Worm (Caenorhabditis elegans) whole organism, midembryonic: ENCODE measurements around the gene K05F6.14.
"Not testable (repeated sequence)": the region's sequence is repeated elsewhere in the genome, so short reads cannot be mapped to it uniquely, and the experiment has no call there.

ENCODE experiments used
- T22C8.4 ChIP-seq: fragments of 200-800 bp; sonication (Bioruptor generic); IDR thresholded peaks from 2 replicates; pipeline ENCODE4 v1.3.6; 2022; ENCODE audit warnings: missing genetic modification characterization, missing compliant biosample characterization
- cog-1 ChIP-seq: sonication (generic microtip); optimal IDR thresholded peaks from 2 replicates; lab custom pipeline; 2016; ENCODE audit warnings: missing genetic modification characterization, missing compliant biosample characterization
- flt-1 ChIP-seq: fragments of 200-800 bp; sonication (Bioruptor generic); IDR thresholded peaks from 2 replicates; pipeline ENCODE4 v1.3.6; 2022; ENCODE audit warnings: missing genetic modification characterization, missing compliant biosample characterization
- klf-2 ChIP-seq: fragments of 200-800 bp; sonication (Bioruptor generic); conservative IDR thresholded peaks from 2 replicates; pipeline ENCODE4 v1.3.6; 2022; ENCODE audit warnings: missing genetic modification reagents, missing genetic modification characterization, missing compliant biosample characterization
- med-1 ChIP-seq: sonication (generic microtip); optimal IDR thresholded peaks from 2 replicates; lab custom pipeline; 2017; ENCODE audit warnings: missing genetic modification characterization, mild to moderate bottlenecking, missing compliant biosample characterization, antibody characterized with exemption, missing genetic modification reagents; ENCODE audit not compliant: insufficient read depth
- ref-1 ChIP-seq: fragments of 200-800 bp; sonication (Bioruptor generic); conservative IDR thresholded peaks from 2 replicates; pipeline ENCODE4 v1.3.6; 2022; ENCODE audit warnings: missing genetic modification reagents, missing genetic modification characterization, missing compliant biosample characterization
- tab-1 ChIP-seq: fragments of 200-800 bp; sonication (Bioruptor generic); IDR thresholded peaks from 2 replicates; pipeline ENCODE4 v1.3.6; 2022; ENCODE audit warnings: missing genetic modification characterization, missing compliant biosample characterization
- ztf-23 ChIP-seq: fragments of 200-800 bp; sonication (Bioruptor generic); IDR thresholded peaks from 2 replicates; pipeline ENCODE4 v1.3.6; 2022; ENCODE audit warnings: missing genetic modification reagents, missing genetic modification characterization, missing compliant biosample characterization
- ztf-29 ChIP-seq: fragments of 200-800 bp; sonication (Bioruptor generic); IDR thresholded peaks from 2 replicates; pipeline ENCODE4 v1.3.6; 2022; ENCODE audit warnings: missing genetic modification reagents, missing genetic modification characterization, missing compliant biosample characterization

The K05F6.14 gene

ce11 chrII:1538589-1538988 is 23.4 kb upstream of the K05F6.14 start, which contains the start of gene fbxb-44:
TSS of gene fbxb-44 (plus strand) at chrII:1538889.
- TF ChIP-seq ztf-23 (GFP tag; lab: Robert Waterston, UW) (no peak), ztf-29 (no peak), cog-1 (tag; lab: Kevin White, UChicago) (no peak), ref-1 (GFP tag; lab: Robert Waterston, UW) (no peak), flt-1 (GFP tag; lab: Robert Waterston, UW) (no peak), tab-1 (GFP tag; lab: Robert Waterston, UW) (no peak), T22C8.4 (GFP tag; lab: Robert Waterston, UW) (no peak), klf-2 (no peak), med-1 (no peak)

- TF ChIP-seq tab-1 (GFP tag; lab: Robert Waterston, UW); med-1; ztf-23 (GFP tag; lab: Robert Waterston, UW): not testable (repeated sequence)
These were observed 21.3 kb upstream of the K05F6.14 start, which contains the start of gene poml-4 for ce11 chrII:1540628-1541027. TSS of gene poml-4 (plus strand) at chrII:1540928.

ce11 chrII:1543182-1543581 is 18.8 kb upstream of the K05F6.14 start, which contains the start of gene K05F6.4:
TSS of gene K05F6.4 (plus strand) at chrII:1543482.
- not testable (repeated sequence) for TF ChIP-seq ztf-23 (GFP tag; lab: Robert Waterston, UW); T22C8.4 (GFP tag; lab: Robert Waterston, UW); cog-1 (tag; lab: Kevin White, UChicago)

- TF ChIP-seq ref-1 (GFP tag; lab: Robert Waterston, UW) (no peak), med-1 (no peak), tab-1 (GFP tag; lab: Robert Waterston, UW) (no peak), flt-1 (GFP tag; lab: Robert Waterston, UW) (no peak), cog-1 (tag; lab: Kevin White, UChicago) (no peak), klf-2 (no peak), ztf-29 (no peak), T22C8.4 (GFP tag; lab: Robert Waterston, UW) (no peak), ztf-23 (GFP tag; lab: Robert Waterston, UW) (no peak)
These were observed 16.3 kb upstream of the K05F6.14 start, which contains the start of gene K05F6.12 for ce11 chrII:1545625-1546024. TSS of gene K05F6.12 (plus strand) at chrII:1545925.

- no peak for TF ChIP-seq med-1
- no peak for TF ChIP-seq ztf-29
- TF ChIP-seq cog-1 (tag; lab: Kevin White, UChicago), result no peak
- TF ChIP-seq ref-1 (GFP tag; lab: Robert Waterston, UW), result no peak
These were observed 11.5 kb upstream of the K05F6.14 start, which contains the start of the genes fbxb-52 and fbxb-51 for ce11 chrII:1550501-1550900. TSS of gene fbxb-52 (minus strand) at chrII:1550601. TSS of gene fbxb-51 (plus strand) at chrII:1550712.

ce11 chrII:1556217-1556616 is 5.7 kb upstream of the K05F6.14 start, which contains the start of the genes fbxb-54 and fbxb-50:
TSS of gene fbxb-54 (minus strand) at chrII:1556317.
TSS of gene fbxb-50 (plus strand) at chrII:1556443.
- TF ChIP-seq tab-1, T22C8.4, flt-1 (GFP tag; lab: Robert Waterston, UW): not testable (repeated sequence)

- no peak for TF ChIP-seq med-1
- no peak for TF ChIP-seq tab-1 (GFP tag; lab: Robert Waterston, UW)
- TF ChIP-seq flt-1 (GFP tag; lab: Robert Waterston, UW), result no peak
- TF ChIP-seq cog-1 (tag; lab: Kevin White, UChicago), result no peak
- no peak for TF ChIP-seq ztf-29
- TF ChIP-seq ref-1 (GFP tag; lab: Robert Waterston, UW), result no peak
- no peak for TF ChIP-seq klf-2
- no peak for TF ChIP-seq T22C8.4 (GFP tag; lab: Robert Waterston, UW)
- no peak for TF ChIP-seq ztf-23 (GFP tag; lab: Robert Waterston, UW)
These were observed 1.1 kb upstream of the K05F6.14 start for ce11 chrII:1560839-1561238.

- TF ChIP-seq flt-1 (GFP tag; lab: Robert Waterston, UW), result no peak
- TF ChIP-seq cog-1 (tag; lab: Kevin White, UChicago), result no peak
- TF ChIP-seq ztf-23 (GFP tag; lab: Robert Waterston, UW), result no peak
- no peak for TF ChIP-seq T22C8.4 (GFP tag; lab: Robert Waterston, UW)
- TF ChIP-seq ref-1 (GFP tag; lab: Robert Waterston, UW), result no peak
- no peak for TF ChIP-seq ztf-29
- TF ChIP-seq med-1, result no peak
- TF ChIP-seq klf-2, result no peak
- no peak for TF ChIP-seq tab-1 (GFP tag; lab: Robert Waterston, UW)
These were observed 5.7 kb downstream of the K05F6.14 start, which contains the start of gene K05F6.8 for ce11 chrII:1567646-1568045. TSS of gene K05F6.8 (minus strand) at chrII:1567746.

ce11 chrII:1568214-1568613 is 6.3 kb downstream of the K05F6.14 start, which contains the start of gene fbxb-49:
TSS of gene fbxb-49 (plus strand) at chrII:1568514.
- TF ChIP-seq med-1 (no peak), klf-2 (no peak), cog-1 (tag; lab: Kevin White, UChicago) (no peak), flt-1 (GFP tag; lab: Robert Waterston, UW) (no peak), ztf-23 (GFP tag; lab: Robert Waterston, UW) (no peak), T22C8.4 (GFP tag; lab: Robert Waterston, UW) (no peak), ref-1 (GFP tag; lab: Robert Waterston, UW) (no peak), ztf-29 (no peak), tab-1 (GFP tag; lab: Robert Waterston, UW) (no peak)

ce11 chrII:1571032-1571431 is 9.1 kb downstream of the K05F6.14 start, which contains the start of gene fbxb-46:
TSS of gene fbxb-46 (minus strand) at chrII:1571132.
- TF ChIP-seq flt-1 (GFP tag; lab: Robert Waterston, UW) (no peak), T22C8.4 (GFP tag; lab: Robert Waterston, UW) (no peak), klf-2 (no peak), ztf-29 (no peak), tab-1 (GFP tag; lab: Robert Waterston, UW) (no peak), ztf-23 (GFP tag; lab: Robert Waterston, UW) (no peak), cog-1 (tag; lab: Kevin White, UChicago) (no peak)
